Worm (Caenorhabditis elegans) whole organism, L4 larva: ENCODE data around the gene msp-3.

Experiments used
- D1046.2 ChIP-seq: fragments of 200-800 bp; sonication (Bioruptor generic); IDR thresholded peaks from 2 replicates; pipeline ENCODE4 v1.3.6; 2022; ENCODE audit warnings: missing genetic modification characterization, missing compliant biosample characterization
- F37D6.2 ChIP-seq: sonication (generic microtip); optimal IDR thresholded peaks from 2 replicates; lab custom pipeline; 2016; ENCODE audit warnings: mild to moderate bottlenecking, missing genetic modification characterization, missing compliant biosample characterization
- Y105C5A.15 ChIP-seq: fragments of 200-800 bp; sonication (Bioruptor generic); IDR thresholded peaks from 2 replicates; pipeline ENCODE4 v1.3.6; 2022; ENCODE audit warnings: missing genetic modification characterization, missing compliant biosample characterization
- Y75B8A.6 ChIP-seq: fragments of 200-800 bp; sonication (Bioruptor generic); IDR thresholded peaks from 2 replicates; pipeline ENCODE4 v1.3.6; 2022; ENCODE audit warnings: missing genetic modification reagents, missing genetic modification characterization, missing compliant biosample characterization
- ZK337.2 ChIP-seq: fragments of 200-800 bp; sonication (Bioruptor generic); IDR thresholded peaks from 2 replicates; pipeline ENCODE4 v1.3.6; 2022; ENCODE audit warnings: missing genetic modification reagents, missing genetic modification characterization, missing compliant biosample characterization
- aly-2 ChIP-seq: sonication (generic microtip); optimal IDR thresholded peaks from 2 replicates; lab custom pipeline; 2018; ENCODE audit warnings: missing biosample characterization, missing genetic modification characterization
- ama-1 ChIP-seq: fragments of 150-350 bp; optimal IDR thresholded peaks from 2 replicates; lab custom pipeline; 2014; ENCODE audit warnings: inconsistent platforms, mixed read lengths
- ceh-20 ChIP-seq: fragments of 200-800 bp; sonication (Bioruptor generic); IDR thresholded peaks from 2 replicates; pipeline ENCODE4 v1.3.6; 2022; ENCODE audit warnings: missing genetic modification reagents, missing genetic modification characterization, missing compliant biosample characterization
- ceh-32 ChIP-seq: sonication (generic microtip); optimal IDR thresholded peaks from 2 replicates; lab custom pipeline; 2016; ENCODE audit warnings: mild to moderate bottlenecking, missing genetic modification characterization, missing compliant biosample characterization; ENCODE audit not compliant: poor library complexity
- ceh-82 ChIP-seq: sonication (generic microtip); optimal IDR thresholded peaks from 2 replicates; lab custom pipeline; 2017; ENCODE audit warnings: missing biosample characterization, missing genetic modification characterization
- daf-16 ChIP-seq, 3 experiments: sonication (generic microtip); optimal IDR thresholded peaks; 2 replicates each; lab custom pipeline; 2016 to 2017; ENCODE audit warnings: missing genetic modification characterization in 3 of 3, missing genetic modification reagents in 3 of 3, mild to moderate bottlenecking in 2 of 3, missing compliant biosample characterization in 2 of 3, missing biosample characterization in 1 of 3, moderate library complexity in 1 of 3
- daf-8 ChIP-seq: fragments of 200-800 bp; sonication (Bioruptor generic); IDR thresholded peaks from 2 replicates; pipeline ENCODE4 v1.3.6; 2022; ENCODE audit warnings: missing genetic modification characterization, missing compliant biosample characterization
- dmd-8 ChIP-seq: fragments of 200-800 bp; sonication (Bioruptor generic); IDR thresholded peaks from 2 replicates; pipeline ENCODE4 v1.3.6; 2022; ENCODE audit warnings: missing genetic modification characterization, missing compliant biosample characterization
- hlh-11 ChIP-seq: fragments of 200-800 bp; sonication (Bioruptor generic); optimal IDR thresholded peaks from 2 replicates; lab custom pipeline; 2018; ENCODE audit warnings: mild to moderate bottlenecking, missing genetic modification characterization, missing compliant biosample characterization
- lin-38 ChIP-seq: fragments of 200-800 bp; sonication (Bioruptor generic); IDR thresholded peaks from 2 replicates; pipeline ENCODE4 v1.3.6; 2022; ENCODE audit warnings: missing genetic modification reagents, missing genetic modification characterization, missing compliant biosample characterization
- lsy-2 ChIP-seq, 2 experiments: fragments of 150-350 bp in 1 of 2; sonication (generic microtip) in 1 of 2; optimal IDR thresholded peaks; 2 replicates each; lab custom pipeline; 2014 to 2017; ENCODE audit warnings: missing biosample characterization in 2 of 2, missing genetic modification characterization in 2 of 2
- madf-9 ChIP-seq: fragments of 200-800 bp; sonication (Bioruptor generic); conservative IDR thresholded peaks from 2 replicates; pipeline ENCODE4 v1.3.6; 2022; ENCODE audit warnings: missing genetic modification reagents, missing genetic modification characterization, missing compliant biosample characterization
- mxl-3 ChIP-seq: fragments of 200-800 bp; sonication (Bioruptor generic); optimal IDR thresholded peaks from 2 replicates; lab custom pipeline; 2018; ENCODE audit warnings: mild to moderate bottlenecking, missing genetic modification characterization, missing compliant biosample characterization
- nhr-10 ChIP-seq: fragments of 150-350 bp; optimal IDR thresholded peaks from 2 replicates; lab custom pipeline; 2014; ENCODE audit warnings: missing biosample characterization, missing genetic modification characterization
- nhr-11 ChIP-seq: fragments of 150-350 bp; optimal IDR thresholded peaks from 2 replicates; lab custom pipeline; 2014; ENCODE audit warnings: missing biosample characterization, missing genetic modification characterization
- nhr-25 ChIP-seq: sonication (generic microtip); optimal IDR thresholded peaks from 2 replicates; lab custom pipeline; 2017; ENCODE audit warnings: missing genetic modification characterization, mild to moderate bottlenecking, missing compliant biosample characterization, antibody characterized with exemption, moderate library complexity, borderline replicate concordance; ENCODE audit not compliant: insufficient read depth
- nhr-28 ChIP-seq: fragments of 150-350 bp; optimal IDR thresholded peaks from 2 replicates; lab custom pipeline; 2014; ENCODE audit warnings: missing biosample characterization, missing genetic modification characterization
- nhr-42 ChIP-seq: fragments of 200-800 bp; sonication (Bioruptor generic); IDR thresholded peaks from 2 replicates; pipeline ENCODE4 v1.3.6; 2022; ENCODE audit warnings: missing genetic modification characterization, missing compliant biosample characterization
- nhr-48 ChIP-seq: sonication (generic microtip); optimal IDR thresholded peaks from 2 replicates; lab custom pipeline; 2016; ENCODE audit warnings: mild to moderate bottlenecking, missing genetic modification characterization, missing compliant biosample characterization
- pqm-1 ChIP-seq: sonication (generic microtip); optimal IDR thresholded peaks from 2 replicates; lab custom pipeline; 2017; ENCODE audit warnings: missing biosample characterization, missing genetic modification characterization
- set-16 ChIP-seq: fragments of 200-800 bp; sonication (Bioruptor generic); IDR thresholded peaks from 2 replicates; pipeline ENCODE4 v1.3.6; 2022; ENCODE audit warnings: missing genetic modification reagents, missing genetic modification characterization, missing compliant biosample characterization
- snpc-4 ChIP-seq: fragments of 150-350 bp; optimal IDR thresholded peaks from 2 replicates; lab custom pipeline; 2014; ENCODE audit warnings: missing biosample characterization, missing genetic modification characterization
- unc-62 ChIP-seq, 3 experiments: fragments of 150-350 bp in 1 of 3; sonication (generic microtip); optimal IDR thresholded peaks in 2 of 3; peaks in 1 of 3; 1 replicate in 1 of 3; 2 replicates in 2 of 3; lab custom pipeline; 2014 to 2017; ENCODE audit warnings: missing biosample characterization in 3 of 3, missing genetic modification characterization in 3 of 3, missing genetic modification reagents in 3 of 3, missing genotype in 1 of 3
- zfp-3 ChIP-seq: fragments of 200-800 bp; sonication (Bioruptor generic); conservative IDR thresholded peaks from 2 replicates; pipeline ENCODE4 v1.3.6; 2022; ENCODE audit warnings: missing genetic modification reagents, missing genetic modification characterization, missing compliant biosample characterization
- zip-2 ChIP-seq: fragments of 150-350 bp; optimal IDR thresholded peaks from 2 replicates; lab custom pipeline; 2014; ENCODE audit warnings: missing biosample characterization, missing genetic modification characterization

msp-3 gene

ce11 chrII:4822610-4823009 lies 36.5 kb upstream of the msp-3 start:
- TF ChIP-seq zfp-3 (GFP tag; lab: Robert Waterston, UW) (no peak), nhr-28 (peak; percentile 87)

- TF ChIP-seq mxl-3 (GFP tag; lab: Kevin White, UChicago), result peak; percentile 22
- TF ChIP-seq nhr-42 (GFP tag; lab: Robert Waterston, UW), result no peak
- peak; percentile 64 for TF ChIP-seq nhr-28
- no peak for TF ChIP-seq Y75B8A.6 (GFP tag; lab: Robert Waterston, UW)
- no peak for TF ChIP-seq nhr-11 (tag; lab: Kevin White, UChicago)
- TF ChIP-seq nhr-48, result peak; percentile 46
- no peak for TF ChIP-seq ceh-32 (tag; lab: Kevin White, UChicago)
- no peak for TF ChIP-seq ZK337.2 (GFP tag; lab: Robert Waterston, UW)
- no peak for TF ChIP-seq lsy-2 (tag; optimal IDR thresholded peaks at IDR 0.05; lab: Kevin White, UChicago)
- TF ChIP-seq nhr-25 (tag; lab: Kevin White, UChicago), result no peak
These were observed 35.7 kb upstream of the msp-3 start, which contains the start of gene lact-5 for ce11 chrII:4821739-4822138. TSS of gene lact-5 (minus strand) at chrII:4821739.

DNA sequence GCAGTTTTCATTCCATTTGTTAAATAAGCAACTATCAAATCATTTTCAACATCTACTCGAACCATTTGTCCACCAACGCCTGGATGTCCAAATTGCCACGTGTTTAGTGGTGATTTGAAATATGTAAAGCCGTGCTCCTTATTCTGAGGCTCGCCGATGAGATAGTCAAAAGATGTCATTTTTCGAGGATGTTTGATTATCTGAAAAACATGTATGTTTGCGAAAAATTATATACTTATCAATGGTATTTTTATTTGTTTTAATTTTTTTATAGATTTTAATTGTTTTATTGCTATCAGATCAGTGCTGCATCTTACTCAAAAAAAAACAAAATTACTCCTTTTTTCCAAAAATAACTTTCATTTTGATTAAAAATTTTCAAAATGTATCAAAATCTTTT lies 32.7 kb upstream of the msp-3 start:
- TF ChIP-seq unc-62 (GFP tag; optimal IDR thresholded peaks at IDR 0.05 in 1 of 2; lab: Kevin White, UChicago) (peak in 1 of 2 experiments; percentile 94), unc-62 (tag; optimal IDR thresholded peaks at IDR 0.05; lab: Kevin White, UChicago) (no peak), madf-9 (no peak), dmd-8 (GFP tag; lab: Robert Waterston, UW) (no peak)

DNA sequence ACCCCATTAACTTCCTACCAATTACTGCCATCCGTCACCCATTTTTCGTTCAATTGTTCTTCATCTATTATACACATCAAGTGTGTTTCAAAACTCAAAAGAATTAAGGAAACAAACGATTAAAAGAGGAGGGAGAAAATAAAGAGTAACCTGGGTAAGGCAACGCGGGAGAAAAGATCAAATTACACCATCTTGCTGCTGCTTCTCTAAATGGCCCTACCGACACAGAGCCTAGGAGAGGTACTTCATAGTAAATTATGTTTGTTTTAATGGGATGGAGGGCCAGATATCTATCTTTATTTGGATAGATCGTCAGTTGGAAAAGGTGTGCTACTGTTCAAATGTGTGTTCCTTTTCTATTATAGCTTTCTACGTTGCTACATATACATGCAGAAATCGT lies 29.3 kb upstream of the msp-3 start:
- TF ChIP-seq ceh-20 (GFP tag; lab: Robert Waterston, UW) (no peak), lin-38 (GFP tag; lab: Robert Waterston, UW) (no peak), set-16 (GFP tag; lab: Robert Waterston, UW) (no peak), ama-1 (lab: Kevin White, UChicago) (no peak), nhr-42 (GFP tag; lab: Robert Waterston, UW) (no peak), Y105C5A.15 (no peak), daf-8 (GFP tag; lab: Robert Waterston, UW) (no peak), ceh-82 (no peak), hlh-11 (tag; lab: Kevin White, UChicago) (no peak), aly-2 (tag; lab: Kevin White, UChicago) (no peak), daf-16 (GFP tag; optimal IDR thresholded peaks at IDR 0.05; lab: Kevin White, UChicago) (no peak), daf-16 (tag; optimal IDR thresholded peaks at IDR 0.05; lab: Kevin White, UChicago) (no peak), nhr-10 (tag; lab: Kevin White, UChicago) (no peak), nhr-48 (no peak)

DNA sequence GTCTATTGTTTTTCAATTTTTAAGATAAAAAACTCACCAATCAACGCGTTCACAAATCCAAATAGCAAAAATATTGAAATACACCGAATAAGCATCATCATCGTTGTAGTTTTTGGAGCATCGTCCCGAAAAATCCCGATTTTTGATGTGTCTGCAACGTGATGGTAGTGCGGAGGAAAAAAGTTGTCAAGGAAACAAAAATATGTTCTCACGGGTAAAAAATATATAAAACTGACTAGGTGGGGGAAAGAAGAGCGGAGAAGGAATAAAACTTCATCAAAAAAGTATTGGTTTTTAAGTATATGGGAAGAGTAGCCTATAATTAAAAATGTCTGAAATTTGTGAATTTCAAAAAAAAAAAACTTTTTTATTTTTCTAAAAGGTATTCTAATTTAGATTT lies 25.9 kb upstream of the msp-3 start, which contains the start of gene rig-6:
TSS of gene rig-6 (minus strand) at position 101 of the 400 bp plus-strand sequence.
- TF ChIP-seq nhr-10 (tag; lab: Kevin White, UChicago) (no peak), pqm-1 (no peak), zip-2 (tag; lab: Kevin White, UChicago) (no peak), F37D6.2 (tag; lab: Kevin White, UChicago) (no peak)

- TF ChIP-seq snpc-4 (tag; lab: Kevin White, UChicago) (no peak), D1046.2 (GFP tag; lab: Robert Waterston, UW) (no peak), daf-16 (GFP tag; optimal IDR thresholded peaks at IDR 0.05; lab: Kevin White, UChicago) (peak in 1 of 2 experiments; percentile 18), daf-16 (tag; optimal IDR thresholded peaks at IDR 0.05; lab: Kevin White, UChicago) (no peak)
- TF ChIP-seq, all 104 proteins: peak for 1
These were observed 20.6 kb upstream of the msp-3 start for ce11 chrII:4806726-4807125.
